Worm (Caenorhabditis elegans) whole organism, L3 larva: ENCODE data around the gene sru-26.
A peak's percentile ranks its signal among the peaks of the same experiment; 100 is the strongest.
"Not testable (repeated sequence)": the region's sequence is repeated elsewhere in the genome, so short reads cannot be mapped to it uniquely, and the experiment has no call there.

Experiments used
- R02D3.7 ChIP-seq: fragments of 150-350 bp; optimal IDR thresholded peaks from 2 replicates; lab custom pipeline; 2014; ENCODE audit warnings: missing biosample characterization, missing genetic modification characterization
- aly-2 ChIP-seq: fragments of 150-350 bp; optimal IDR thresholded peaks from 2 replicates; lab custom pipeline; 2014; ENCODE audit warnings: missing biosample characterization, missing genetic modification characterization
- ceh-16 ChIP-seq: sonication (generic microtip); optimal IDR thresholded peaks from 2 replicates; lab custom pipeline; 2017; ENCODE audit warnings: missing biosample characterization, missing genetic modification characterization
- ceh-28 ChIP-seq: fragments of 150-350 bp; optimal IDR thresholded peaks from 2 replicates; lab custom pipeline; 2014; ENCODE audit warnings: missing biosample characterization, missing genetic modification reagents, missing genetic modification characterization
- ceh-82 ChIP-seq: fragments of 150-350 bp; optimal IDR thresholded peaks from 2 replicates; lab custom pipeline; 2014; ENCODE audit warnings: missing biosample characterization, missing genetic modification characterization
- daf-12 ChIP-seq: fragments of 150-350 bp; optimal IDR thresholded peaks from 2 replicates; lab custom pipeline; 2014; ENCODE audit warnings: missing biosample characterization, missing genetic modification reagents, missing genetic modification characterization
- elt-1 ChIP-seq: fragments of 150-350 bp; optimal IDR thresholded peaks from 2 replicates; lab custom pipeline; 2014; ENCODE audit warnings: missing biosample characterization, missing genetic modification characterization
- elt-2 ChIP-seq: sonication (generic microtip); optimal IDR thresholded peaks from 2 replicates; lab custom pipeline; 2016; ENCODE audit warnings: missing genetic modification reagents, mild to moderate bottlenecking, missing genetic modification characterization, missing compliant biosample characterization
- elt-3 ChIP-seq, 3 experiments: fragments of 150-350 bp in 1 of 3; sonication (generic microtip) in 2 of 3; optimal IDR thresholded peaks; 2 replicates in 2 of 3; 4 replicates in 1 of 3; lab custom pipeline; 2014 to 2017; ENCODE audit warnings: missing biosample characterization in 3 of 3, missing genetic modification characterization in 3 of 3
- eor-1 ChIP-seq, 2 experiments: fragments of 150-350 bp; optimal IDR thresholded peaks; 2 replicates each; lab custom pipeline; 2014 to 2018; ENCODE audit warnings: missing biosample characterization in 2 of 2, missing genetic modification characterization in 2 of 2
- fkh-10 ChIP-seq: sonication (generic microtip); optimal IDR thresholded peaks from 2 replicates; lab custom pipeline; 2017; ENCODE audit warnings: missing biosample characterization, missing genetic modification reagents, missing genetic modification characterization
- fkh-2 ChIP-seq: fragments of 150-350 bp; optimal IDR thresholded peaks from 2 replicates; lab custom pipeline; 2014; ENCODE audit warnings: missing biosample characterization, missing genetic modification reagents, missing genetic modification characterization
- hmg-11 ChIP-seq: sonication (generic microtip); optimal IDR thresholded peaks from 2 replicates; lab custom pipeline; 2016; ENCODE audit warnings: missing genetic modification characterization, missing compliant biosample characterization
- lin-15B ChIP-seq: fragments of 150-350 bp; optimal IDR thresholded peaks from 2 replicates; lab custom pipeline; 2014; ENCODE audit warnings: missing biosample characterization, missing genetic modification characterization
- lin-39 ChIP-seq: fragments of 150-350 bp; optimal IDR thresholded peaks from 2 replicates; lab custom pipeline; 2018; ENCODE audit warnings: missing biosample characterization, missing genetic modification reagents, missing genetic modification characterization
- lsy-12 ChIP-seq: sonication (generic microtip); optimal IDR thresholded peaks from 2 replicates; lab custom pipeline; 2016; ENCODE audit warnings: mild to moderate bottlenecking, missing genetic modification characterization, missing compliant biosample characterization
- mdl-1 ChIP-seq: fragments of 150-350 bp; optimal IDR thresholded peaks from 2 replicates; lab custom pipeline; 2014; ENCODE audit warnings: missing biosample characterization, missing genetic modification characterization
- mml-1 ChIP-seq: fragments of 150-350 bp; sonication (generic microtip); optimal IDR thresholded peaks from 3 replicates; lab custom pipeline; 2014; ENCODE audit warnings: missing biosample characterization, missing genetic modification characterization
- nfya-1 ChIP-seq: sonication (generic microtip); optimal IDR thresholded peaks from 2 replicates; lab custom pipeline; 2017; ENCODE audit warnings: missing genetic modification characterization, mild to moderate bottlenecking, missing compliant biosample characterization, antibody characterized with exemption, moderate library complexity; ENCODE audit not compliant: insufficient read depth
- nhr-11 ChIP-seq: fragments of 150-350 bp; optimal IDR thresholded peaks from 2 replicates; lab custom pipeline; 2014; ENCODE audit warnings: missing biosample characterization, missing genetic modification characterization
- nhr-12 ChIP-seq: fragments of 150-350 bp; optimal IDR thresholded peaks from 2 replicates; lab custom pipeline; 2014; ENCODE audit warnings: missing biosample characterization, missing genetic modification characterization
- nhr-23 ChIP-seq: fragments of 150-350 bp; optimal IDR thresholded peaks from 2 replicates; lab custom pipeline; 2014; ENCODE audit warnings: missing biosample characterization, missing genetic modification reagents, missing genetic modification characterization
- nhr-237 ChIP-seq: fragments of 150-350 bp; optimal IDR thresholded peaks from 2 replicates; lab custom pipeline; 2014; ENCODE audit warnings: missing biosample characterization, missing genetic modification characterization
- nhr-25 ChIP-seq: sonication (generic microtip); optimal IDR thresholded peaks from 2 replicates; lab custom pipeline; 2017; ENCODE audit warnings: missing biosample characterization, missing genetic modification characterization
- nhr-76 ChIP-seq: fragments of 150-350 bp; sonication (generic microtip); optimal IDR thresholded peaks from 5 replicates; lab custom pipeline; 2014; ENCODE audit warnings: missing biosample characterization, missing genetic modification characterization
- nhr-77 ChIP-seq: fragments of 150-350 bp; optimal IDR thresholded peaks from 2 replicates; lab custom pipeline; 2014; ENCODE audit warnings: missing biosample characterization, missing genetic modification characterization
- pqm-1 ChIP-seq: fragments of 150-350 bp; optimal IDR thresholded peaks from 2 replicates; lab custom pipeline; 2017; ENCODE audit warnings: missing biosample characterization, missing genetic modification characterization, inconsistent platforms
- skn-1 ChIP-seq: fragments of 150-350 bp; optimal IDR thresholded peaks from 2 replicates; lab custom pipeline; 2014; ENCODE audit warnings: missing biosample characterization, missing genetic modification characterization
- snpc-4 ChIP-seq: fragments of 150-350 bp; optimal IDR thresholded peaks from 2 replicates; lab custom pipeline; 2014; ENCODE audit warnings: missing biosample characterization, missing genetic modification characterization
- tbx-2 ChIP-seq: sonication (generic microtip); optimal IDR thresholded peaks from 2 replicates; lab custom pipeline; 2016; ENCODE audit warnings: mild to moderate bottlenecking, missing genetic modification characterization, missing compliant biosample characterization
- unc-62 ChIP-seq: fragments of 150-350 bp; sonication (generic microtip); optimal IDR thresholded peaks from 4 replicates; lab custom pipeline; 2014; ENCODE audit warnings: missing biosample characterization, missing genetic modification reagents, missing genetic modification characterization
- zag-1 ChIP-seq: fragments of 150-350 bp; optimal IDR thresholded peaks from 2 replicates; lab custom pipeline; 2014; ENCODE audit warnings: missing biosample characterization, missing genetic modification characterization
- ztf-11 ChIP-seq: fragments of 150-350 bp; optimal IDR thresholded peaks from 2 replicates; lab custom pipeline; 2014; ENCODE audit warnings: missing biosample characterization, missing genetic modification characterization
- ztf-4 ChIP-seq: fragments of 150-350 bp; optimal IDR thresholded peaks from 2 replicates; lab custom pipeline; 2014; ENCODE audit warnings: missing biosample characterization, missing genetic modification characterization

The sru-26 gene

DNA sequence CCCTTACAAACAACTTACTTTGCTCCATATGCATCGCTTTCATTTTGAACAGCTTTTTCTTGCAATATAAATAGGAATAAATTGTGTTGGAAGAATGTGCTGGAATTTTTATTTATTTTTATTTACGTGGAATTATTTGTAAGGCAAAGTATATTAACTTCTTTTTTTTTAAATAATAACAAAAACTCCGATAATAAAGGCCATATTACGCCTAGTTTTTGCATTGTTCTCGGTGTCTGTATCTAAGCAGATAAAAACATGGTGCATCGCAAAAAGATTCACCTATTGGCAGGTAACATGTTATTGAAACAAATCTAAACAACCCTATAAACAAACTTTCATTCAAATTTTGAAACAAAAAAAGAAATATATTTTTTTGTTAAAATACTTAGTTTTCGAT lies 23.9 kb upstream of the sru-26 start, which contains the start of gene C25G4.8:
Gene C25G4.8 (minus strand): TSS at position 101 of the 400 bp plus-strand sequence.
- TF ChIP-seq aly-2 (tag; lab: Kevin White, UChicago) (no peak), mml-1 (tag; lab: Kevin White, UChicago) (no peak), mdl-1 (tag; lab: Kevin White, UChicago) (no peak), ztf-4 (tag; lab: Kevin White, UChicago) (no peak), nhr-76 (tag; lab: Kevin White, UChicago) (no peak), ceh-16 (no peak), fkh-2 (no peak), tbx-2 (tag; lab: Kevin White, UChicago) (no peak), lsy-12 (no peak), unc-62 (GFP tag; lab: Kevin White, UChicago) (no peak), nhr-12 (no peak), lin-39 (tag; lab: Kevin White, UChicago) (no peak), nhr-77 (tag; lab: Kevin White, UChicago) (no peak), fkh-10 (GFP tag; lab: Kevin White, UChicago) (no peak), ceh-82 (tag; lab: Kevin White, UChicago) (no peak), nhr-25 (tag; lab: Kevin White, UChicago) (no peak), ztf-11 (tag; lab: Kevin White, UChicago) (no peak), skn-1 (tag; lab: Kevin White, UChicago) (no peak), snpc-4 (no peak), nhr-23 (tag; lab: Kevin White, UChicago) (no peak)

DNA sequence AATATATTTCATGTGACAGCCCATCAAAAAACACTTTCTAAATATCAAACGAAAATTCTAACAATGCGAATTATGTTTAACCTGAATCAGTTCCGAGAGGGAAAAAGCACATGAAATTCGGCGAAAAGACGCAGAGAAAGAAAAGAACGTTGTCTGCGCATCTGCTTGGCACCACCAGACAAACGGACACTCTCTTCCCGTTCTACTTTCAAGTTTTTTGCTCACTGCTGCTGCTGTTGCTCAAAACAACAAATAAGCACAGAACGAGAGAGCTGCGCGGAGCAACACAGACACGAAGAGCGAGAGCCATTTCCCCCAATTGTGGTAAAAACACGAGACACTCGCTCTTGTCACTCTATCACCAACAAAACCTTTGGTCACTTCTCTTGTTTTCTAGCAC lies 22.5 kb upstream of the sru-26 start:
- TF ChIP-seq fkh-10 (GFP tag; lab: Kevin White, UChicago) (peak; percentile 67), elt-2 (no peak), elt-1 (tag; lab: Kevin White, UChicago) (no peak), hmg-11 (tag; lab: Kevin White, UChicago) (no peak), skn-1 (tag; lab: Kevin White, UChicago) (no peak), lin-39 (tag; lab: Kevin White, UChicago) (peak; percentile 33), lsy-12 (no peak)

DNA sequence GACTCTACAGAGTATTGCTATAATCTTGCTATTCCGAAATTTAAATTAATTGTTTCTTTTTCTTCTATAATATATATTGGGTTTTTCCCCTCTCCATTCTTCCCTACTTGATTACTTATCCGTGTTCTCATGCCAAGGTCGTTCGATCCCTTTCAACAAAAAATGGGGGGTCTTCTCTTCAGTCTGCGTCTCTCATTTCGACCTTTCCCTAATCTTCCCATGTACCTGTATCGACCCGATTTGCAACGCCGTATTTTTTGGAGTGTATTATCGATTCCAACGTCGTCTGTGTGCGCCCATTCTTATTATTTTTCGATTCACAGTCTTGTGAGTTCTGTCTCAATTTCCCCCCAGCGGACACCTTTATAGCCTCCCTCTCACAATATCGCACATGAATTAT lies 19.5 kb upstream of the sru-26 start:
- TF ChIP-seq nhr-77 (tag; lab: Kevin White, UChicago) (no peak), ceh-28 (tag; lab: Kevin White, UChicago) (peak; percentile 57), nhr-23 (tag; lab: Kevin White, UChicago) (peak; percentile 24), nhr-25 (tag; lab: Kevin White, UChicago) (peak; percentile 53), elt-3 (tag; optimal IDR thresholded peaks at IDR 0.05; lab: Kevin White, UChicago) (no peak), R02D3.7 (tag; lab: Kevin White, UChicago) (no peak)

DNA sequence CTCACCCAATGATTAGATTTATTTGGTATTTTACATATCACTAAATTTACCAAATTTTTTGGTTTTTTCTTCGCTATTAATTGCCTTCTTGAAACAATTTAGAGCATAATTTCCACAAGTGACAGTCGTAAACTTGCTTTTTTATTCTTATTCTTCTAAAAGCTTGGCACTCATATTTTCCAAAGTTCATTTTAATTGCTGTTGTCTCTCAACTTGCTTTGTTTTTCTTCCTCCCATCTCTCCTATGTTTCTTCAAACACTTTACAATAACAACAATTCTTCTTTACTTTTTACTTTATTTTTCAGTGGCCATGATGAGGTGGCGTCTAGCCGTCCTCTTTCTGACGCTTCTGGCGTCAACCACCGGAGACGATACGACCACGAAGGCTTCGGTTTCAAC lies 18.9 kb upstream of the sru-26 start, which contains the start of gene igdb-2:
Gene igdb-2 (plus strand): TSS at position 301 of the 400 bp plus-strand sequence.
- no peak for TF ChIP-seq nhr-11 (tag; lab: Kevin White, UChicago)
- TF ChIP-seq daf-12 (tag; lab: Kevin White, UChicago): no peak
- no peak for TF ChIP-seq R02D3.7 (tag; lab: Kevin White, UChicago)
- TF ChIP-seq snpc-4: no peak
- no peak for TF ChIP-seq lin-15B (tag; lab: Kevin White, UChicago)
- no peak for TF ChIP-seq skn-1 (tag; lab: Kevin White, UChicago)
- TF ChIP-seq ceh-16: no peak
- TF ChIP-seq mml-1 (tag; lab: Kevin White, UChicago): no peak
- TF ChIP-seq zag-1 (tag; lab: Kevin White, UChicago): no peak
- TF ChIP-seq eor-1 (tag; optimal IDR thresholded peaks at IDR 0.05; lab: Kevin White, UChicago): no peak
- no peak for TF ChIP-seq nhr-23 (tag; lab: Kevin White, UChicago)
- no peak for TF ChIP-seq nfya-1 (tag; lab: Kevin White, UChicago)
- no peak for TF ChIP-seq nhr-237 (tag; lab: Kevin White, UChicago)

DNA sequence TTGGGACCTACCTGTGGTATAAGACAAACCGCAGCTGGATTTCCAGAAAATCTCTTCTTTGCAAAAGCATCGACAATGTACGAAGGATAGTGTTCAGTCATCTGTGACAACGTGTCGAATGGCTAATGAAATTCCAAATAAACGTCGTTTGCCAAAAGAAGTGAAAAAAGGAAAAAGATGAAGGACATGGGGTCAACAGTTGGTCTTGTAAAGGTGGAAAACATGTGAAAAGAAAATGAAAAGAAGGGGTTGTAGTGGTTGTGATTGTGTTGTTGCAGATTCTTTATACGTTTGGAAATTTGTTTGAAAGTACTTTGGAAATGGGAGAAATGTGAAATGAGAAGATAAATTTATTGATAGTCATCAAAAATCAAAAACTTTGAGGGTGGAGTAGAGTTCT lies 10.4 kb upstream of the sru-26 start, which contains the start of gene T04A11.1:
Gene T04A11.1 (minus strand): TSS at position 101 of the 400 bp plus-strand sequence.
- not testable (repeated sequence) for TF ChIP-seq aly-2, daf-12, pqm-1 (tag; lab: Kevin White, UChicago)
